Fruit fly (Drosophila melanogaster): ENCODE data around the gene btsz.
A peak's percentile ranks its signal among the peaks of the same experiment; 100 is the strongest.

Gene btsz

dm6 chr3R:14844743-14845142, 30.5 kb downstream of the btsz start, which contains the start of gene CG3610:
Gene CG3610 (plus strand): TSS chr3R:14845043.
- no peak for TF ChIP-seq CG17806 (tag; optimal IDR thresholded peaks at IDR 0.05)
- TF ChIP-seq CG10348 (GFP tag; IDR thresholded peaks at IDR 0.05) = no peak
- no peak for TF ChIP-seq fd96Ca (GFP tag; IDR thresholded peaks at IDR 0.05)
- TF ChIP-seq Pif1B (GFP tag; optimal IDR thresholded peaks at IDR 0.05) = no peak
- TF ChIP-seq Snoo (tag; optimal IDR thresholded peaks at IDR 0.05) = no peak
- no peak for TF ChIP-seq CG8301 (tag; optimal IDR thresholded peaks at IDR 0.05)
- TF ChIP-seq CG14655 (GFP tag; optimal IDR thresholded peaks at IDR 0.05) = no peak
- TF ChIP-seq CG8159 (tag; optimal IDR thresholded peaks at IDR 0.05) = no peak
- no peak for TF ChIP-seq CG15710 (tag; optimal IDR thresholded peaks at IDR 0.05)
- TF ChIP-seq D1 (tag; optimal IDR thresholded peaks at IDR 0.05) = no peak
- no peak for TF ChIP-seq CG4496 (GFP tag; IDR thresholded peaks at IDR 0.05)
- TF ChIP-seq gl (tag; optimal IDR thresholded peaks at IDR 0.05) = no peak
- no peak for TF ChIP-seq Ets98B (GFP tag; IDR thresholded peaks at IDR 0.05)
- no peak for TF ChIP-seq CG34367 (tag; optimal IDR thresholded peaks at IDR 0.05)
- TF ChIP-seq Pif1A (GFP tag; optimal IDR thresholded peaks at IDR 0.05) = no peak
- TF ChIP-seq rn (GFP tag; IDR thresholded peaks at IDR 0.05) = no peak

- no peak for TF ChIP-seq rn (GFP tag; IDR thresholded peaks at IDR 0.05)
- no peak for TF ChIP-seq EcR (GFP tag; optimal IDR thresholded peaks at IDR 0.05)
- TF ChIP-seq Snoo (tag; optimal IDR thresholded peaks at IDR 0.05) = no peak
- no peak for TF ChIP-seq CG9948 (tag; optimal IDR thresholded peaks at IDR 0.05)
- TF ChIP-seq CG8159 (tag; optimal IDR thresholded peaks at IDR 0.05) = no peak
- no peak for TF ChIP-seq fd96Ca (GFP tag; IDR thresholded peaks at IDR 0.05)
- no peak for TF ChIP-seq CG10348 (GFP tag; IDR thresholded peaks at IDR 0.05)
- TF ChIP-seq CG17806 (tag; optimal IDR thresholded peaks at IDR 0.05) = no peak
- no peak for TF ChIP-seq Pif1A (GFP tag; optimal IDR thresholded peaks at IDR 0.05)
- TF ChIP-seq CG15710 (tag; optimal IDR thresholded peaks at IDR 0.05) = no peak
- TF ChIP-seq CG12605 (GFP tag; IDR thresholded peaks at IDR 0.05) = no peak
- no peak for TF ChIP-seq gl (tag; optimal IDR thresholded peaks at IDR 0.05)
- no peak for TF ChIP-seq CG13204 (GFP tag; optimal IDR thresholded peaks at IDR 0.05)
- TF ChIP-seq CG34367 (tag; optimal IDR thresholded peaks at IDR 0.05) = no peak
- no peak for TF ChIP-seq CG32121 (GFP tag; IDR thresholded peaks at IDR 0.05)
These were observed 43.0 kb downstream of the btsz start for dm6 chr3R:14832256-14832655.

- TF ChIP-seq CG4496 (GFP tag; IDR thresholded peaks at IDR 0.05) (peak; percentile 73), gl (tag; optimal IDR thresholded peaks at IDR 0.05) (no peak)
These were observed 45.0 kb downstream of the btsz start for dm6 chr3R:14830262-14830758.

- TF ChIP-seq CG17806 (tag; optimal IDR thresholded peaks at IDR 0.05) (no peak), Ets98B (GFP tag; IDR thresholded peaks at IDR 0.05) (no peak), CG8159 (tag; optimal IDR thresholded peaks at IDR 0.05) (no peak), CG32121 (GFP tag; IDR thresholded peaks at IDR 0.05) (no peak), CG15710 (tag; optimal IDR thresholded peaks at IDR 0.05) (no peak), Pif1A (GFP tag; optimal IDR thresholded peaks at IDR 0.05) (no peak), CG9948 (tag; optimal IDR thresholded peaks at IDR 0.05) (no peak), CG10348 (GFP tag; IDR thresholded peaks at IDR 0.05) (no peak), CG14655 (GFP tag; optimal IDR thresholded peaks at IDR 0.05) (no peak), Pif1B (GFP tag; optimal IDR thresholded peaks at IDR 0.05) (no peak), rn (GFP tag; IDR thresholded peaks at IDR 0.05) (no peak), fd96Ca (GFP tag; IDR thresholded peaks at IDR 0.05) (no peak), EcR (GFP tag; optimal IDR thresholded peaks at IDR 0.05) (no peak)
These were observed 52.3 kb downstream of the btsz start for dm6 chr3R:14822954-14823353.

DNA sequence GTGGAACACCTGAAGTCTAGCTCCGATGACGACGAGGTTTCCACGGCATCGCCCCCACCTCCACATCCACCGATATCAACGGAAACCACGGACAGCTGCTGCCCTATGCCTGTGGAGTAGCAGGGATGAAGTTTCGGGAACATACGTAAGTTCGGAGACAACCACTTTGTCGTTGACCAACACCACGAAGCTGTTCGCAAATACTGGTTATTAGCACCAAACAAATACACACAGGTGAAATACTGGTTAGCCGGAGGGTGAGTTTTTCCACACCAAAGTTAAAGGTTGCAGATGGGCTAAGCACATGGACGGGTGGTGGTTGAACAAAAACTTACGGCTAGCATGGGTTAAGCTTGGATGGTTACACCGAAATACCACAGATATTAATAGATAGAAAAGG, 54.1 kb downstream of the btsz start:
- TF ChIP-seq Pif1B (GFP tag; optimal IDR thresholded peaks at IDR 0.05) = no peak
- no peak for TF ChIP-seq CG34367 (tag; optimal IDR thresholded peaks at IDR 0.05)

dm6 chr3R:14819711-14820153, 55.6 kb downstream of the btsz start:
- no peak for TF ChIP-seq CG12605 (GFP tag; IDR thresholded peaks at IDR 0.05)
- TF ChIP-seq CG15710 (tag; optimal IDR thresholded peaks at IDR 0.05) = no peak
- TF ChIP-seq gl (tag; optimal IDR thresholded peaks at IDR 0.05) = peak; percentile 10
- peak; percentile 11 for TF ChIP-seq CG13204 (GFP tag; optimal IDR thresholded peaks at IDR 0.05)
- TF ChIP-seq CG32121 (GFP tag; IDR thresholded peaks at IDR 0.05) = peak; percentile 39; the same call in 1 of the 2 replicates
- TF ChIP-seq EcR (GFP tag; optimal IDR thresholded peaks at IDR 0.05) = peak; percentile 27
- TF ChIP-seq CG14655 (GFP tag; optimal IDR thresholded peaks at IDR 0.05) = no peak
- peak; percentile 68; the same call in 1 of the 2 replicates for TF ChIP-seq Ets98B (GFP tag; IDR thresholded peaks at IDR 0.05)
- no peak for TF ChIP-seq CG17806 (tag; optimal IDR thresholded peaks at IDR 0.05)
- no peak for TF ChIP-seq CG9948 (tag; optimal IDR thresholded peaks at IDR 0.05)
- no peak for TF ChIP-seq Pif1B (GFP tag; optimal IDR thresholded peaks at IDR 0.05)
- TF ChIP-seq fd96Ca (GFP tag; IDR thresholded peaks at IDR 0.05) = peak; percentile 61

DNA sequence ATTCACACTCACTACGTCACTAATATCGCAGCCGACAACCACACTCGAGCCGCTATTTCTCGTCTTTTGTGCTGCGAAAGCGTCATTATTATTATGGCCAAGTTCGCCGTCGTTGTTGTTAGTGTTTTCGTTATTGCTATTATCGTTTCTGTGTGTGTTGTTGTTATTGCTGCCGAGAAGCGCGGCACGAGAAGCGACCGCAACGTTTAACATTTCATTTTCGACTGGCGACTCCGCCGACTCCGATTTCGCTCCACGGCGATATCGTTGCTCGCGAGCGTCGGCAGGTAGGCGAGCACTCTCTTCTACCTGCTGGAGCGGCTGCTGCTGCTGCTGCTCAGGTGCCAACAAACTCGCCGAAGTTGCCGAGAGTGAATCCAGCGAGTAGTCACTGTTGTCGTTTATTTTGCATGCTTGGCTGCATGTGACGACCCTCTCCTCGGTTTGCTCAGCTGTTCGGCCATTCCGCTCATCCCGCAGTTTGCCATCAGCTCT, 57.5 kb downstream of the btsz start:
- TF ChIP-seq CG10348 (GFP tag; IDR thresholded peaks at IDR 0.05) (no peak), CG4496 (GFP tag; IDR thresholded peaks at IDR 0.05) (peak; percentile 34; the same call in 2 of the 3 replicates), CG13204 (GFP tag; optimal IDR thresholded peaks at IDR 0.05) (peak; percentile 79), Ets98B (GFP tag; IDR thresholded peaks at IDR 0.05) (peak; percentile 37; the same call in 1 of the 2 replicates), EcR (GFP tag; optimal IDR thresholded peaks at IDR 0.05) (peak; percentile 73), CG34367 (tag; optimal IDR thresholded peaks at IDR 0.05) (no peak), CG32121 (GFP tag; IDR thresholded peaks at IDR 0.05) (0 out of 2 replicates have a peak, but pooled peaks have one; percentile 10)
